Fruit fly (Drosophila melanogaster): ENCODE measurements around the gene Rim.
A peak's percentile ranks its signal among the peaks of the same experiment; 100 is the strongest.

Rim gene

dm6 chr3R:17943359-17944232 lies 27.2 kb upstream of the Rim start (continued):
- TF ChIP-seq CG12769 (tag; optimal IDR thresholded peaks at IDR 0.05): peak; percentile 35
- peak; percentile 23 for TF ChIP-seq kay (GFP tag; optimal IDR thresholded peaks at IDR 0.05)
- TF ChIP-seq mam (GFP tag; optimal IDR thresholded peaks at IDR 0.05): peak; percentile 28
- peak; percentile 60 for TF ChIP-seq lilli (GFP tag; optimal IDR thresholded peaks at IDR 0.05)
- TF ChIP-seq chinmo (GFP tag; IDR thresholded peaks at IDR 0.05; ENCODE audit: partially characterized antibody): peak; percentile 75; the same call in 2 of the 4 replicates
- no peak for TF ChIP-seq Atf6 (GFP tag; IDR thresholded peaks at IDR 0.05)
- no peak for TF ChIP-seq kni (GFP tag; optimal IDR thresholded peaks at IDR 0.05)
- TF ChIP-seq dpn (GFP tag; optimal IDR thresholded peaks at IDR 0.05): peak; percentile 37 to 54
- peak; percentile 34 for TF ChIP-seq Atf3 (GFP tag; optimal IDR thresholded peaks at IDR 0.05)
- 0 out of 2 replicates have a peak, but pooled peaks have one; percentile 20 for TF ChIP-seq CG17328 (GFP tag; IDR thresholded peaks at IDR 0.05)
- peak; percentile 23 for TF ChIP-seq caup (GFP tag; optimal IDR thresholded peaks at IDR 0.05; ENCODE audit: severe bottlenecking)
- 0 out of 3 replicates have a peak, but pooled peaks have one; percentile 50 for TF ChIP-seq Doc3 (GFP tag; IDR thresholded peaks at IDR 0.05; ENCODE audit: partially characterized antibody)
- TF ChIP-seq Max (GFP tag; optimal IDR thresholded peaks at IDR 0.05): peak; percentile 15
- no peak for TF ChIP-seq br (optimal IDR thresholded peaks at IDR 0.05)
- TF ChIP-seq abd-A (tag; optimal IDR thresholded peaks at IDR 0.05): peak; percentile 13
- TF ChIP-seq Rfx (GFP tag; IDR thresholded peaks at IDR 0.05): peak; percentile 25
- TF ChIP-seq CG10654 (GFP tag; optimal IDR thresholded peaks at IDR 0.05): peak; percentile 17
- TF ChIP-seq CG10321 (GFP tag; IDR thresholded peaks at IDR 0.05): no peak
- TF ChIP-seq CG7556 (GFP tag; optimal IDR thresholded peaks at IDR 0.05): peak; percentile 60
- TF ChIP-seq dmrt99B (tag; optimal IDR thresholded peaks at IDR 0.05): peak; percentile 58
- TF ChIP-seq Dll (GFP tag; IDR thresholded peaks at IDR 0.05; ENCODE audit: partially characterized antibody): peak; percentile 65
- peak; percentile 10 for TF ChIP-seq CG12659 (GFP tag; optimal IDR thresholded peaks at IDR 0.05)
- peak; percentile 33; the same call in 1 of the 2 replicates for TF ChIP-seq CG10959 (GFP tag; IDR thresholded peaks at IDR 0.05)
- TF ChIP-seq tna (GFP tag; IDR thresholded peaks at IDR 0.05; ENCODE audit: partially characterized antibody): peak; percentile 24; the same call in 1 of the 2 replicates
- TF ChIP-seq CG14441 (GFP tag; IDR thresholded peaks at IDR 0.05): 0 out of 2 replicates have a peak, but pooled peaks have one; percentile 24
- peak; percentile 31 for TF ChIP-seq Fer3 (tag; optimal IDR thresholded peaks at IDR 0.05)
- TF ChIP-seq CG3995 (GFP tag; optimal IDR thresholded peaks at IDR 0.05): no peak
- TF ChIP-seq chm (GFP tag; IDR thresholded peaks at IDR 0.05): peak; percentile 46; the same call in 1 of the 2 replicates
- TF ChIP-seq Six4 (GFP tag; optimal IDR thresholded peaks at IDR 0.05): peak; percentile 30
- TF ChIP-seq PHDP (tag; optimal IDR thresholded peaks at IDR 0.05): peak; percentile 46
- TF ChIP-seq Abd-B (GFP tag; optimal IDR thresholded peaks at IDR 0.05): peak; percentile 32
- TF ChIP-seq CG30403 (GFP tag; optimal IDR thresholded peaks at IDR 0.05): peak; percentile 70
- TF ChIP-seq p53 (GFP tag; optimal IDR thresholded peaks at IDR 0.05): peak; percentile 23
- peak; percentile 40 for TF ChIP-seq CG16815 (GFP tag; optimal IDR thresholded peaks at IDR 0.05)
- TF ChIP-seq az2 (GFP tag; optimal IDR thresholded peaks at IDR 0.05): peak; percentile 27
- TF ChIP-seq CG13775 (GFP tag; optimal IDR thresholded peaks at IDR 0.05): peak; percentile 49
- TF ChIP-seq odd (GFP tag; optimal IDR thresholded peaks at IDR 0.05): peak; percentile 24
- TF ChIP-seq CG11560 (tag; IDR thresholded peaks at IDR 0.05): no peak
- no peak for TF ChIP-seq CG4328 (GFP tag; optimal IDR thresholded peaks at IDR 0.05)
- no peak for TF ChIP-seq gce (GFP tag; IDR thresholded peaks at IDR 0.05)
- no peak for TF ChIP-seq CG15073 (GFP tag; optimal IDR thresholded peaks at IDR 0.05)
- TF ChIP-seq CG8924 (tag; optimal IDR thresholded peaks at IDR 0.05): peak; percentile 37
- peak; percentile 12 for TF ChIP-seq CG4707 (GFP tag; optimal IDR thresholded peaks at IDR 0.05)
- TF ChIP-seq slbo (GFP tag; IDR thresholded peaks at IDR 0.05): peak; percentile 24; the same call in 1 of the 2 replicates
- no peak for TF ChIP-seq fru (optimal IDR thresholded peaks at IDR 0.05)
- TF ChIP-seq nerfin-1 (tag; optimal IDR thresholded peaks at IDR 0.05): peak; percentile 35
- TF ChIP-seq cwo (GFP tag; optimal IDR thresholded peaks at IDR 0.05): peak; percentile 40
- peak; percentile 34 for TF ChIP-seq pnt (GFP tag; optimal IDR thresholded peaks at IDR 0.05)
